ENCODE assay signal across 4 worm cellular contexts in genomic region chrV:17159430-17159924, ce11.
TF ChIP-seq lines count a peak whose summit lies in the region.

Gene F40D4.12, plus strand, starts transcription at chrV:17159874.

TF ChIP-seq in whole organism, L1 larva, 84 proteins besides CTCF, POLR2A, EP300 and RAD21:
- TF ChIP-seq mab-9 (GFP tag; IDR thresholded peaks at IDR 0.05; lab: Robert Waterston, UW) = no peak
- peak; percentile 82 for TF ChIP-seq elt-2 (tag; optimal IDR thresholded peaks at IDR 0.05; lab: Kevin White, UChicago)
- peak; percentile 5 for TF ChIP-seq tlp-1 (tag; optimal IDR thresholded peaks at IDR 0.05; lab: Kevin White, UChicago)
TF ChIP-seq in whole organism, L1 larva: peak in this region for 2.

TF ChIP-seq in whole organism, L3 larva, 47 proteins besides CTCF, POLR2A, EP300 and RAD21:
- no peak for TF ChIP-seq nhr-43 (tag; optimal IDR thresholded peaks at IDR 0.05; lab: Kevin White, UChicago; ENCODE audit: poor library complexity, severe bottlenecking)
- TF ChIP-seq unc-62 (GFP tag; optimal IDR thresholded peaks at IDR 0.05; lab: Kevin White, UChicago) = no peak
- TF ChIP-seq elt-2 (tag; optimal IDR thresholded peaks at IDR 0.05; lab: Kevin White, UChicago) = peak; percentile 64
- TF ChIP-seq lsy-12 (tag; optimal IDR thresholded peaks at IDR 0.05; lab: Kevin White, UChicago) = no peak
- peak; percentile 25 for TF ChIP-seq pqm-1 (tag; optimal IDR thresholded peaks at IDR 0.05; lab: Kevin White, UChicago)

TF ChIP-seq in whole organism, L4 larva, 104 proteins besides CTCF, POLR2A, EP300 and RAD21:
- TF ChIP-seq nhr-102 (tag; optimal IDR thresholded peaks at IDR 0.05; lab: Kevin White, UChicago) = no peak
- peak; percentile 11 for TF ChIP-seq nhr-28 (tag; optimal IDR thresholded peaks at IDR 0.05; lab: Kevin White, UChicago)

TF ChIP-seq in whole organism, late embryonic, 69 proteins besides CTCF, POLR2A, EP300 and RAD21:
- TF ChIP-seq C38D4.7 (GFP tag; optimal IDR thresholded peaks at IDR 0.05; lab: Kevin White, UChicago) (no peak), elt-2 (tag; optimal IDR thresholded peaks at IDR 0.05; lab: Kevin White, UChicago) (peak; percentile 58), ceh-2 (tag; optimal IDR thresholded peaks at IDR 0.05; lab: Kevin White, UChicago) (no peak), nfya-1 (tag; optimal IDR thresholded peaks at IDR 0.05; lab: Kevin White, UChicago) (no peak), T23F11.4 (GFP tag; optimal IDR thresholded peaks at IDR 0.05; lab: Kevin White, UChicago) (no peak)

Comparison
In these comparisons a context has a peak if more than half of its experiments do, and no peak if none do; other contexts are left out.
1. Of the 29 proteins assayed by ChIP-seq in both whole organism, L4 larva and whole organism, L1 larva: peak only in whole organism, L4 larva: nhr-28; only in whole organism, L1 larva: none; in both: none; in neither: 28.